Fruit fly (Drosophila melanogaster): ENCODE data around the gene t.

The t gene

DNA sequence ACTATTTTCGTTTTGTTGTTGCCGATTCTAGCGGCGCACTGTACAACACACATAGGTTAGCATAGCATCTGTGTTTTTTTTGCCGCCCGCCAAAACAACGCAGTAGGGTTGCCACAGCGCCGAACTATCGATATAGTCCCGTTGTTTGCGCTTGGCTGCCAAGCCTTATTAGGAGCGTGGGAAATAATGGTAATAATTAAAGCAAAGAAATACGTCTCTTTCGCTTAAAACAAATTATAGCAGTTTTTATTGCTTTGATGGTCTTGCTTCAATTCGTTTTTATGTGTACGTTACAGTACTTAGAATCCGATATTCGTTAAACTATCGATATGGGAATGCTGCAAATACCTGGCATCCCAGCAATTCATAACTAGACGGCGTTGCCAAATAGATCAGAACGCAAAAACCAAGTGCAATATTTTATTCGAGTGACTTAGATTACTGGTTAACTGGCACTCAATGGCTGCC lies 20.4 kb upstream of the t start, which contains the start of the genes mxc and Larp7 (continued):
- TF ChIP-seq Deaf1 (tag; optimal IDR thresholded peaks at IDR 0.05) (no peak), CG1832 (GFP tag; optimal IDR thresholded peaks at IDR 0.05) (no peak), tx (GFP tag; optimal IDR thresholded peaks at IDR 0.05) (peak; percentile 54), CG42726 (GFP tag; IDR thresholded peaks at IDR 0.05; ENCODE audit: partially characterized antibody) (no peak), CG9215 (GFP tag; IDR thresholded peaks at IDR 0.05) (peak; percentile 74), CG9932 (GFP tag; IDR thresholded peaks at IDR 0.05) (peak; percentile 80), CG32532 (GFP tag; IDR thresholded peaks at IDR 0.05) (peak; percentile 64; the same call in 1 of the 2 replicates), CG11093 (GFP tag; IDR thresholded peaks at IDR 0.05) (no peak; the same call in 2 of the 3 replicates), CG10321 (GFP tag; IDR thresholded peaks at IDR 0.05) (no peak), B-H1 (GFP tag; IDR thresholded peaks at IDR 0.05) (no peak), NFAT (GFP tag; IDR thresholded peaks at IDR 0.05) (no peak), CG13123 (GFP tag; optimal IDR thresholded peaks at IDR 0.05) (peak; percentile 8), lab (GFP tag; optimal IDR thresholded peaks at IDR 0.05) (no peak), da (GFP tag; optimal IDR thresholded peaks at IDR 0.05) (peak; percentile 70), ind (GFP tag; optimal IDR thresholded peaks at IDR 0.05) (peak; percentile 69), Abd-B (GFP tag; optimal IDR thresholded peaks at IDR 0.05) (peak; percentile 66), repo (GFP tag; optimal IDR thresholded peaks at IDR 0.05) (no peak), CG11696 (GFP tag; IDR thresholded peaks at IDR 0.05) (no peak), Fer3 (tag; optimal IDR thresholded peaks at IDR 0.05) (no peak), salm (tag; optimal IDR thresholded peaks at IDR 0.05) (no peak), ac (GFP tag; optimal IDR thresholded peaks at IDR 0.05) (no peak), pzg (GFP tag; optimal IDR thresholded peaks at IDR 0.05) (peak; percentile 65), CG2889 (GFP tag; IDR thresholded peaks at IDR 0.05) (peak; percentile 38; the same call in 1 of the 3 replicates), CG34224 (GFP tag; IDR thresholded peaks at IDR 0.05; ENCODE audit: partially characterized antibody) (peak; percentile 83), yki (optimal IDR thresholded peaks at IDR 0.05) (no peak), CG2199 (GFP tag; IDR thresholded peaks at IDR 0.05) (no peak), CG13775 (GFP tag; optimal IDR thresholded peaks at IDR 0.05) (peak; percentile 61), sisA (GFP tag; IDR thresholded peaks at IDR 0.05) (peak; percentile 66), Antp (GFP tag; optimal IDR thresholded peaks at IDR 0.05) (peak; percentile 67), pros (GFP tag; optimal IDR thresholded peaks at IDR 0.05) (no peak), CG4820 (GFP tag; optimal IDR thresholded peaks at IDR 0.05) (peak; percentile 41), GATAe (GFP tag; conservative IDR thresholded peaks at IDR 0.05) (no peak), CG3407 (GFP tag; optimal IDR thresholded peaks at IDR 0.05) (no peak), Oaz (GFP tag; IDR thresholded peaks at IDR 0.05) (no peak), cwo (GFP tag; optimal IDR thresholded peaks at IDR 0.05) (no peak), crol (GFP tag; IDR thresholded peaks at IDR 0.05) (no peak), Sin3A (optimal IDR thresholded peaks at IDR 0.05) (peak; percentile 98), zfh1 (GFP tag; IDR thresholded peaks at IDR 0.05) (no peak), CG6791 (GFP tag; IDR thresholded peaks at IDR 0.05; ENCODE audit: partially characterized antibody) (peak; percentile 70; the same call in 2 of the 3 replicates), Nf-YA (GFP tag; IDR thresholded peaks at IDR 0.05) (no peak), CG4617 (GFP tag; optimal IDR thresholded peaks at IDR 0.05; ENCODE audit: borderline replicate concordance) (peak; percentile 77), sima (GFP tag; optimal IDR thresholded peaks at IDR 0.05) (no peak), CG11560 (tag; IDR thresholded peaks at IDR 0.05) (0 out of 3 replicates have a peak, but pooled peaks have one; percentile 50), Gsc (GFP tag; IDR thresholded peaks at IDR 0.05) (no peak), CG2712 (tag; optimal IDR thresholded peaks at IDR 0.05) (peak; percentile 64), CG13424 (tag; optimal IDR thresholded peaks at IDR 0.05) (peak; percentile 72), CG18011 (GFP tag; optimal IDR thresholded peaks at IDR 0.05) (no peak), Dek (tag; optimal IDR thresholded peaks at IDR 0.05) (no peak), CG17568 (GFP tag; optimal IDR thresholded peaks at IDR 0.05) (no peak), CTCF (GFP tag; optimal IDR thresholded peaks at IDR 0.05) (peak; percentile 11), ken (GFP tag; IDR thresholded peaks at IDR 0.05) (no peak), CG17385 (GFP tag; optimal IDR thresholded peaks at IDR 0.05) (peak; percentile 27), Usf (GFP tag; optimal IDR thresholded peaks at IDR 0.05) (peak; percentile 47)

Measured in whole organism, embryonic.